Worm (Caenorhabditis elegans): ENCODE measurements around the gene Y61A9LA.7.
"Not testable (repeated sequence)": the region's sequence is repeated elsewhere in the genome, so short reads cannot be mapped to it uniquely, and the experiment has no call there.

ce11 chrV:4553572-4553971 is 6.0 kb downstream of the Y61A9LA.7 start, which contains the start of gene Y61A9LA.12:
- TF ChIP-seq lsy-2 (tag; optimal IDR thresholded peaks at IDR 0.05); F13H6.1 (tag; optimal IDR thresholded peaks at IDR 0.05); zag-1 (tag; optimal IDR thresholded peaks at IDR 0.05); skn-1 (tag; optimal IDR thresholded peaks at IDR 0.05); unc-62 (GFP tag; optimal IDR thresholded peaks at IDR 0.05); lin-39 (tag; optimal IDR thresholded peaks at IDR 0.05); blmp-1 (tag; optimal IDR thresholded peaks at IDR 0.05; ENCODE audit: insufficient read depth); ceh-82 (tag; optimal IDR thresholded peaks at IDR 0.05); ama-1 (optimal IDR thresholded peaks at IDR 0.05); nhr-25 (tag; optimal IDR thresholded peaks at IDR 0.05); sem-4 (tag; optimal IDR thresholded peaks at IDR 0.05); elt-1 (tag; optimal IDR thresholded peaks at IDR 0.05); snpc-4 (tag; optimal IDR thresholded peaks at IDR 0.05): not testable (repeated sequence)
